Fruit fly (Drosophila melanogaster) whole organism, adult: ENCODE measurements around the gene ATPsyndelta.

Experiments
- CG11617 ChIP-seq: fragments of 200-800 bp; sonication (Bioruptor generic); optimal IDR thresholded peaks from 2 replicates; lab custom pipeline; 2017; ENCODE audit warnings: mild to moderate bottlenecking, missing biosample characterization, missing genetic modification reagents, missing genetic modification characterization
- CG12768 ChIP-seq: fragments of 200-800 bp; sonication (Bioruptor generic); optimal IDR thresholded peaks from 2 replicates; lab custom pipeline; 2017; ENCODE audit warnings: missing biosample characterization, missing genetic modification characterization, mild to moderate bottlenecking, moderate library complexity, missing genetic modification reagents
- CG33017 ChIP-seq: fragments of 200-800 bp; sonication (Bioruptor generic); optimal IDR thresholded peaks from 2 replicates; lab custom pipeline; 2018; ENCODE audit warnings: missing biosample characterization, mild to moderate bottlenecking, missing genetic modification characterization, moderate library complexity
- CG5204 ChIP-seq: fragments of 200-800 bp; sonication (Bioruptor generic); optimal IDR thresholded peaks from 2 replicates; lab custom pipeline; 2016; ENCODE audit warnings: missing biosample characterization, missing genetic modification characterization
- CG7045 ChIP-seq: fragments of 200-800 bp; sonication (Bioruptor generic); optimal IDR thresholded peaks from 2 replicates; lab custom pipeline; 2017; ENCODE audit warnings: missing biosample characterization, mild to moderate bottlenecking, missing genetic modification characterization
- CG7101 ChIP-seq: fragments of 200-800 bp; sonication (Bioruptor generic); optimal IDR thresholded peaks from 2 replicates; lab custom pipeline; 2018; ENCODE audit warnings: missing biosample characterization, mild to moderate bottlenecking, missing genetic modification characterization, moderate library complexity
- Hr96 ChIP-seq: fragments of 200-800 bp; sonication (Bioruptor generic); optimal IDR thresholded peaks from 2 replicates; lab custom pipeline; 2016; ENCODE audit warnings: missing biosample characterization, missing genetic modification characterization
- bab1 ChIP-seq: fragments of 200-800 bp; sonication (Bioruptor generic); optimal IDR thresholded peaks from 3 replicates; lab custom pipeline; 2019; ENCODE audit warnings: missing biosample characterization, mild to moderate bottlenecking, missing genetic modification characterization, moderate library complexity
- cic ChIP-seq: fragments of 200-800 bp; sonication (Bioruptor generic); optimal IDR thresholded peaks from 2 replicates; lab custom pipeline; 2017; ENCODE audit warnings: missing biosample characterization, mild to moderate bottlenecking, missing genetic modification characterization, moderate library complexity
- cnc ChIP-seq, 2 experiments: fragments of >200 bp; optimal IDR thresholded peaks; 2 replicates each; lab custom pipeline; 2017
- ovo ChIP-seq: fragments of 200-800 bp; sonication (Bioruptor generic); optimal IDR thresholded peaks from 2 replicates; lab custom pipeline; 2016; ENCODE audit warnings: missing biosample characterization, missing genetic modification characterization
- pad ChIP-seq: fragments of 200-800 bp; sonication (Bioruptor generic); optimal IDR thresholded peaks from 3 replicates; lab custom pipeline; 2017; ENCODE audit warnings: missing biosample characterization, missing genetic modification characterization, mild to moderate bottlenecking, moderate library complexity, missing genetic modification reagents

DNA sequence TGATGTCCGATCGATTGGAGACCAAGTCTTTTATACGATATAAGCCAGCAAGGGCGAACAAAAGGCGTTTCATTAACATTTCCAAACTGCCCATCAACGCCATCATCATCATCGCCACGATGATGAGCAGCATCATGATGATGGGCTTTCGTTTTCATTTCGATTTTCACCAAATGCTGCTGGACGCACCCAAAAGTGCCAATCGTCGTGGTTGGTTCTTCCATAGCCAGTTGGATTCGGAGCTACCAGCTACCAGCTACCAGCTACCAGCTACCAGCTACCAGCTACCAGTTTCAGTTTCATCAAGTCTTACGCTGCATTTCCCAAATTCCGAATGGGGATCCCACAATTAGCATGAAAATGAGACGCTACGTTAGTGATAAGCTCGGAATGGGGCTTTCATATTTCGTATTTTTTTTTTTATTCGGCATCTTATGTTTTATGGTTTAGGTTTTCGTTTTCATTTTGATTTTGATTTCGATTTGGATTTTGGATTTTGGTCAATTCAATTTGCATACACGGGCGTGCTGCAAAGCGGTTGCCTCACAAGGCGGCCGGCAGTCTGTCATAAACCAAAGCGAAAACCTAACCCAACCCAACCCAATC, 4.0 kb downstream of the ATPsyndelta start, which contains the start of gene CG2962:
- TF ChIP-seq cnc (optimal IDR thresholded peaks at IDR 0.05; lab: Kevin White, UChicago) (no peak), CG7045 (GFP tag; lab: Kevin White, UChicago) (no peak), pad (GFP tag; lab: Kevin White, UChicago) (no peak), CG33017 (tag; lab: Kevin White, UChicago) (no peak), Hr96 (no peak), CG7101 (tag; lab: Kevin White, UChicago) (no peak), CG11617 (GFP tag; lab: Kevin White, UChicago) (no peak), CG12768 (GFP tag; lab: Kevin White, UChicago) (no peak), CG5204 (GFP tag; lab: Kevin White, UChicago) (no peak), cic (GFP tag; lab: Kevin White, UChicago) (no peak), ovo (GFP tag; lab: Kevin White, UChicago) (no peak), bab1 (GFP tag; lab: Kevin White, UChicago) (no peak)
